Fruit fly (Drosophila melanogaster) whole organism, embryonic: ENCODE measurements around the gene CG5592.

Source experiments
- B-H2 ChIP-seq: fragments of 200-800 bp; sonication (Bioruptor generic); optimal IDR thresholded peaks from 2 replicates; lab custom pipeline; 2018; ENCODE audit warnings: missing biosample characterization, mild to moderate bottlenecking, missing genetic modification characterization
- BtbVII ChIP-seq: fragments of 200-800 bp; sonication (Bioruptor generic); optimal IDR thresholded peaks from 3 replicates; lab custom pipeline; 2017; ENCODE audit warnings: missing biosample characterization, mild to moderate bottlenecking, missing genetic modification characterization
- CG10431 ChIP-seq: fragments of 200-800 bp; sonication (Bioruptor generic); optimal IDR thresholded peaks from 3 replicates; lab custom pipeline; 2018; ENCODE audit warnings: missing biosample characterization, mild to moderate bottlenecking, missing genetic modification characterization
- CG11085 ChIP-seq: fragments of 200-800 bp; sonication (Bioruptor generic); IDR thresholded peaks from 2 replicates; pipeline ENCODE4 v1.3.6; 2022; ENCODE audit warnings: missing biosample characterization, missing genetic modification characterization
- CG11398 ChIP-seq: fragments of 200-800 bp; sonication (Bioruptor generic); optimal IDR thresholded peaks from 2 replicates; lab custom pipeline; 2016; ENCODE audit warnings: missing biosample characterization, missing genetic modification characterization
- CG11504 ChIP-seq: fragments of 200-800 bp; sonication (Bioruptor generic); optimal IDR thresholded peaks from 3 replicates; lab custom pipeline; 2019; ENCODE audit warnings: missing biosample characterization, mild to moderate bottlenecking, missing genetic modification characterization, moderate library complexity
- CG13894 ChIP-seq: fragments of 200-800 bp; sonication (Bioruptor generic); optimal IDR thresholded peaks from 3 replicates; lab custom pipeline; 2018; ENCODE audit warnings: missing biosample characterization, mild to moderate bottlenecking, missing genetic modification characterization, moderate library complexity
- CG15514 ChIP-seq: fragments of 200-800 bp; sonication (Bioruptor generic); optimal IDR thresholded peaks from 3 replicates; lab custom pipeline; 2017; ENCODE audit warnings: missing biosample characterization, missing genetic modification characterization, mild to moderate bottlenecking, moderate library complexity, missing genetic modification reagents
- CG17328 ChIP-seq: fragments of 200-800 bp; sonication (Bioruptor generic); IDR thresholded peaks from 2 replicates; pipeline ENCODE4 v1.3.6; 2022; ENCODE audit warnings: missing biosample characterization, missing genetic modification characterization
- CG17359 ChIP-seq: fragments of 200-800 bp; sonication (Bioruptor generic); optimal IDR thresholded peaks from 3 replicates; lab custom pipeline; 2018; ENCODE audit warnings: missing biosample characterization, mild to moderate bottlenecking, missing genetic modification characterization, moderate library complexity
- CG17829 ChIP-seq: fragments of 200-800 bp; optimal IDR thresholded peaks from 2 replicates; lab custom pipeline; 2019; ENCODE audit warnings: missing biosample characterization, mild to moderate bottlenecking, missing genetic modification characterization, moderate library complexity
- CG18011 ChIP-seq: fragments of 200-800 bp; sonication (Bioruptor generic); optimal IDR thresholded peaks from 2 replicates; lab custom pipeline; 2017; ENCODE audit warnings: missing biosample characterization, missing genetic modification characterization, mild to moderate bottlenecking, moderate library complexity, missing genotype
- CG2199 ChIP-seq: fragments of 200-800 bp; sonication (Bioruptor generic); IDR thresholded peaks from 3 replicates; pipeline ENCODE4 v1.3.6; 2022; ENCODE audit warnings: missing biosample characterization, missing genetic modification characterization
- CG31388 ChIP-seq: fragments of 200-800 bp; sonication (Bioruptor generic); optimal IDR thresholded peaks from 2 replicates; lab custom pipeline; 2016; ENCODE audit warnings: missing biosample characterization, missing genetic modification characterization
- CG31441 ChIP-seq: fragments of 200-800 bp; sonication (Bioruptor generic); IDR thresholded peaks from 2 replicates; pipeline ENCODE4 v1.3.6; 2022; ENCODE audit warnings: missing biosample characterization, missing genetic modification characterization
- CG3163 ChIP-seq: fragments of 200-800 bp; sonication (Bioruptor generic); optimal IDR thresholded peaks from 3 replicates; lab custom pipeline; 2016; ENCODE audit warnings: missing biosample characterization, missing genetic modification characterization
- CG32767 ChIP-seq: fragments of 200-800 bp; sonication (Bioruptor generic); IDR thresholded peaks from 2 replicates; pipeline ENCODE4 v1.3.6; 2022; ENCODE audit warnings: missing biosample characterization, missing genetic modification characterization
- CG3726 ChIP-seq: fragments of 200-800 bp; sonication (Bioruptor generic); IDR thresholded peaks from 3 replicates; pipeline ENCODE4, ENCODE4 v1.3.6; 2022; ENCODE audit warnings: missing biosample characterization, missing genetic modification characterization
- CG7271 ChIP-seq: fragments of 200-800 bp; sonication (Bioruptor generic); optimal IDR thresholded peaks from 2 replicates; lab custom pipeline; 2018; ENCODE audit warnings: missing biosample characterization, mild to moderate bottlenecking, missing genetic modification characterization, moderate library complexity
- CG7987 ChIP-seq: fragments of 200-800 bp; sonication (Bioruptor generic); optimal IDR thresholded peaks from 2 replicates; lab custom pipeline; 2018; ENCODE audit warnings: missing biosample characterization, mild to moderate bottlenecking, missing genetic modification characterization, moderate library complexity
- CG8089 ChIP-seq: fragments of 200-800 bp; sonication (Bioruptor generic); optimal IDR thresholded peaks from 3 replicates; lab custom pipeline; 2016; ENCODE audit warnings: missing biosample characterization, missing genetic modification characterization
- CG8290 ChIP-seq, 3 experiments: fragments of 200-800 bp; sonication (Bioruptor generic); optimal IDR thresholded peaks; 2 replicates each; lab custom pipeline; 2016 to 2019; ENCODE audit warnings: missing biosample characterization in 3 of 3, missing genetic modification characterization in 3 of 3, mild to moderate bottlenecking in 2 of 3, moderate library complexity in 1 of 3
- CG8359 ChIP-seq: fragments of 200-800 bp; sonication (Bioruptor generic); optimal IDR thresholded peaks from 2 replicates; lab custom pipeline; 2017; ENCODE audit warnings: missing biosample characterization, mild to moderate bottlenecking, missing genetic modification characterization, borderline replicate concordance
- D ChIP-seq, 2 experiments: fragments of 200-800 bp in 1 of 2; fragments of >200 bp in 1 of 2; sonication (Bioruptor generic) in 1 of 2; optimal IDR thresholded peaks; 2 replicates in 1 of 2; 3 replicates in 1 of 2; lab custom pipeline; 2017; ENCODE audit warnings: mild to moderate bottlenecking in 1 of 2, missing biosample characterization in 1 of 2, missing genetic modification characterization in 1 of 2, missing genetic modification reagents in 1 of 2
- Deaf1 ChIP-seq: fragments of 200-800 bp; optimal IDR thresholded peaks from 3 replicates; lab custom pipeline; 2019; ENCODE audit warnings: missing biosample characterization, mild to moderate bottlenecking, missing genetic modification characterization, moderate library complexity
- Drgx ChIP-seq: fragments of 200-800 bp; sonication (Bioruptor generic); IDR thresholded peaks from 2 replicates; pipeline ENCODE4 v1.3.6; 2022; ENCODE audit warnings: missing biosample characterization, missing genetic modification characterization
- HLH3B ChIP-seq: fragments of 200-800 bp; sonication (Bioruptor generic); IDR thresholded peaks from 2 replicates; pipeline ENCODE4 v1.3.6; 2022; ENCODE audit warnings: missing biosample characterization, missing genetic modification characterization
- NC2β ChIP-seq: fragments of 200-800 bp; sonication (Bioruptor generic); optimal IDR thresholded peaks from 2 replicates; lab custom pipeline; 2016; ENCODE audit warnings: missing biosample characterization, missing genetic modification characterization
- NFAT ChIP-seq: fragments of 200-800 bp; sonication (Bioruptor generic); IDR thresholded peaks from 2 replicates; pipeline ENCODE4 v1.3.6; 2022; ENCODE audit warnings: missing biosample characterization, missing genetic modification characterization
- NK7.1 ChIP-seq: fragments of 200-800 bp; sonication (Bioruptor generic); optimal IDR thresholded peaks from 3 replicates; lab custom pipeline; 2016; ENCODE audit warnings: missing biosample characterization, missing genetic modification characterization
- Nf-YA ChIP-seq: fragments of 200-800 bp; sonication (Bioruptor generic); IDR thresholded peaks from 2 replicates; pipeline ENCODE4 v1.3.6; 2022; ENCODE audit warnings: missing biosample characterization, missing genetic modification characterization
- Pdp1 ChIP-seq, 2 experiments: fragments of 200-800 bp; sonication (Bioruptor generic); optimal IDR thresholded peaks; 3 replicates each; lab custom pipeline; 2016; ENCODE audit warnings: missing biosample characterization in 2 of 2, missing genetic modification characterization in 2 of 2, mild to moderate bottlenecking in 1 of 2, moderate library complexity in 1 of 2
- Rfx ChIP-seq: fragments of 200-800 bp; sonication (Bioruptor generic); IDR thresholded peaks from 2 replicates; pipeline ENCODE4 v1.3.6; 2022; ENCODE audit warnings: missing biosample characterization, missing genetic modification characterization
- Scr ChIP-seq: fragments of 200-800 bp; sonication (Bioruptor generic); IDR thresholded peaks from 2 replicates; pipeline ENCODE4 v1.3.6; 2022; ENCODE audit warnings: missing biosample characterization, missing genetic modification characterization; ENCODE audit not compliant: partially characterized antibody
- Six4 ChIP-seq: fragments of 200-800 bp; sonication (Bioruptor generic); optimal IDR thresholded peaks from 2 replicates; lab custom pipeline; 2016; ENCODE audit warnings: missing biosample characterization, missing genetic modification characterization
- Sox102F ChIP-seq: fragments of 200-800 bp; sonication (Bioruptor generic); optimal IDR thresholded peaks from 2 replicates; lab custom pipeline; 2018; ENCODE audit warnings: missing biosample characterization, mild to moderate bottlenecking, missing genetic modification characterization, moderate library complexity
- Sry-δ ChIP-seq: fragments of 200-800 bp; sonication (Bioruptor generic); optimal IDR thresholded peaks from 2 replicates; lab custom pipeline; 2016; ENCODE audit warnings: missing biosample characterization, missing genetic modification characterization
- az2 ChIP-seq: fragments of 200-800 bp; sonication (Bioruptor generic); optimal IDR thresholded peaks from 3 replicates; lab custom pipeline; 2016; ENCODE audit warnings: missing biosample characterization, missing genetic modification characterization
- cad ChIP-seq: fragments of >200 bp; optimal IDR thresholded peaks from 2 replicates; lab custom pipeline; 2017; ENCODE audit warnings: missing biosample characterization, missing genetic modification characterization
- cwo ChIP-seq: fragments of 200-800 bp; sonication (Bioruptor generic); optimal IDR thresholded peaks from 3 replicates; lab custom pipeline; 2017; ENCODE audit warnings: missing biosample characterization, missing genetic modification characterization, mild to moderate bottlenecking, moderate library complexity, missing genetic modification reagents
- fd102C ChIP-seq: fragments of 200-800 bp; sonication (Bioruptor generic); optimal IDR thresholded peaks from 2 replicates; lab custom pipeline; 2018; ENCODE audit warnings: missing biosample characterization, mild to moderate bottlenecking, missing genetic modification characterization, moderate library complexity
- hbn ChIP-seq: fragments of 200-800 bp; sonication (Bioruptor generic); IDR thresholded peaks from 2 replicates; pipeline ENCODE4 v1.3.6; 2022; ENCODE audit warnings: missing biosample characterization, missing genetic modification characterization; ENCODE audit not compliant: partially characterized antibody
- hth ChIP-seq: fragments of >200 bp; optimal IDR thresholded peaks from 2 replicates; lab custom pipeline; 2017; ENCODE audit warnings: inconsistent platforms
- ken ChIP-seq: fragments of 200-800 bp; sonication (Bioruptor generic); IDR thresholded peaks from 3 replicates; pipeline ENCODE4 v1.3.6; 2022; ENCODE audit warnings: missing biosample characterization, missing genetic modification characterization
- kni ChIP-seq: fragments of 200-800 bp; sonication (Bioruptor generic); optimal IDR thresholded peaks from 3 replicates; lab custom pipeline; 2017; ENCODE audit warnings: mild to moderate bottlenecking, missing biosample characterization, missing genetic modification reagents, missing genetic modification characterization
- luna ChIP-seq: fragments of 200-800 bp; sonication (Bioruptor generic); optimal IDR thresholded peaks from 2 replicates; lab custom pipeline; 2016; ENCODE audit warnings: missing biosample characterization, missing genetic modification characterization
- mirr ChIP-seq: fragments of 200-800 bp; sonication (Bioruptor generic); optimal IDR thresholded peaks from 3 replicates; lab custom pipeline; 2018; ENCODE audit warnings: missing biosample characterization, mild to moderate bottlenecking, missing genetic modification characterization
- stc ChIP-seq: fragments of 200-800 bp; sonication (Bioruptor generic); IDR thresholded peaks from 2 replicates; pipeline ENCODE4 v1.3.6; 2022; ENCODE audit warnings: missing biosample characterization, missing genetic modification characterization
- tap ChIP-seq: fragments of 200-800 bp; optimal IDR thresholded peaks from 3 replicates; lab custom pipeline; 2019; ENCODE audit warnings: missing biosample characterization, mild to moderate bottlenecking, missing genetic modification characterization, moderate library complexity
- wek ChIP-seq: fragments of 200-800 bp; sonication (Bioruptor generic); optimal IDR thresholded peaks from 3 replicates; lab custom pipeline; 2018; ENCODE audit warnings: missing biosample characterization, mild to moderate bottlenecking, missing genetic modification characterization, moderate library complexity
- z ChIP-seq: fragments of 200-800 bp; sonication (Bioruptor generic); IDR thresholded peaks from 3 replicates; pipeline ENCODE4 v1.3.6; 2022; ENCODE audit warnings: missing biosample characterization, missing genetic modification characterization

Gene CG5592

DNA sequence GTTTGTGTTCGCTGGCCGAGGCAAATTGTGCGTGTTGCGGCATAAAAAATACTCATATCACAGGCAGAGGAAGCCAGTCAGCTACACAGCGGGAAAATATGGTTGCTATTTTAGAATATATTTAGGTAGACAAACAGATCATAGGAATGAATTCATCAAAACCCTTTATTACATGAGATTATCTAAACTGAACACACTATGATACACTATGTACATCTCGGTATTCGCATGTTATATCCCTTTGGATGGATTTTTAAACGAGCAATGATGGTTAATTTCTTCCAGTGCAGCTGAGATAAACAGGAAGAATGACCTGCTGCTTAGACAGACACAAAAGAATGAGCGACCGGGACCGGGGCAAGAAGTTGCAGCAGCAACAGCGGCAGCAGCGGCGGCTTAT, 40.5 kb upstream of the CG5592 start (continued):
- no peak for TF ChIP-seq hbn (GFP tag; lab: Robert Waterston, UW)
- no peak for TF ChIP-seq Sox102F
- no peak for TF ChIP-seq cwo (GFP tag; lab: Kevin White, UChicago)
- peak; percentile 50; the same call in 1 of the 2 replicates for TF ChIP-seq CG31441 (GFP tag; lab: Robert Waterston, UW)
- peak; percentile 14 for TF ChIP-seq NK7.1
- TF ChIP-seq hth (lab: Kevin White, UChicago) = no peak
- TF ChIP-seq D (optimal IDR thresholded peaks at IDR 0.05; lab: Kevin White, UChicago) = no peak
- TF ChIP-seq D (GFP tag; optimal IDR thresholded peaks at IDR 0.05; lab: Kevin White, UChicago) = peak; percentile 39
- no peak for TF ChIP-seq CG17359 (tag; lab: Kevin White, UChicago)
- no peak for TF ChIP-seq BtbVII
- TF ChIP-seq CG11504 (tag; lab: Kevin White, UChicago) = peak; percentile 21
- no peak for TF ChIP-seq B-H2 (GFP tag; lab: Kevin White, UChicago)
- TF ChIP-seq HLH3B (GFP tag; lab: Robert Waterston, UW) = no peak
- TF ChIP-seq CG11085 (GFP tag; lab: Robert Waterston, UW) = no peak
- peak; percentile 64 for TF ChIP-seq CG7271 (tag; lab: Kevin White, UChicago)
- TF ChIP-seq Six4 (GFP tag; lab: Kevin White, UChicago) = no peak
- TF ChIP-seq CG15514 (GFP tag; lab: Kevin White, UChicago) = no peak
- TF ChIP-seq stc (GFP tag; lab: Robert Waterston, UW) = no peak
- peak; percentile 35 for TF ChIP-seq az2
- TF ChIP-seq CG17829 (tag; lab: Kevin White, UChicago) = peak; percentile 80
- peak; percentile 27 for TF ChIP-seq CG8089 (GFP tag; lab: Kevin White, UChicago)
- TF ChIP-seq Scr (GFP tag; lab: Robert Waterston, UW) = no peak
- TF ChIP-seq CG17328 (GFP tag; lab: Robert Waterston, UW) = peak; percentile 35; the same call in 1 of the 2 replicates
- no peak for TF ChIP-seq CG2199 (GFP tag; lab: Robert Waterston, UW)
- TF ChIP-seq Deaf1 (tag; lab: Kevin White, UChicago) = no peak
- no peak for TF ChIP-seq CG31388 (GFP tag; lab: Kevin White, UChicago)
- no peak for TF ChIP-seq luna
- no peak for TF ChIP-seq CG18011 (GFP tag; lab: Kevin White, UChicago)
- TF ChIP-seq CG11398 = peak; percentile 14
- no peak for TF ChIP-seq CG8290 (GFP tag; optimal IDR thresholded peaks at IDR 0.05; lab: Kevin White, UChicago)
- no peak for TF ChIP-seq CG8290 (tag; optimal IDR thresholded peaks at IDR 0.05; lab: Kevin White, UChicago)
- no peak for TF ChIP-seq kni
- no peak for TF ChIP-seq tap (tag; lab: Kevin White, UChicago)
- TF ChIP-seq NFAT (GFP tag; lab: Robert Waterston, UW) = no peak
- no peak for TF ChIP-seq CG32767
- TF ChIP-seq NC2β (GFP tag; lab: Kevin White, UChicago) = peak; percentile 54
- TF ChIP-seq CG3163 (GFP tag; lab: Kevin White, UChicago) = no peak
- no peak for TF ChIP-seq wek (GFP tag; lab: Kevin White, UChicago)
- peak; percentile 34 for TF ChIP-seq CG8359
- no peak for TF ChIP-seq CG10431
- no peak for TF ChIP-seq z (GFP tag; lab: Robert Waterston, UW)
- TF ChIP-seq ken (GFP tag; lab: Robert Waterston, UW) = no peak
- TF ChIP-seq Pdp1 (GFP tag; optimal IDR thresholded peaks at IDR 0.05; lab: Kevin White, UChicago) = no peak
- no peak for TF ChIP-seq cad (GFP tag; lab: Kevin White, UChicago)
- no peak for TF ChIP-seq CG3726
- TF ChIP-seq CG7987 (GFP tag; lab: Kevin White, UChicago) = no peak
- no peak for TF ChIP-seq Nf-YA (GFP tag; lab: Robert Waterston, UW)
- no peak for TF ChIP-seq Sry-δ (GFP tag; lab: Kevin White, UChicago)
- TF ChIP-seq Drgx = no peak
- TF ChIP-seq fd102C = peak; percentile 94
- no peak for TF ChIP-seq mirr
- no peak for TF ChIP-seq Rfx (GFP tag; lab: Robert Waterston, UW)
- TF ChIP-seq CG13894 (tag; lab: Kevin White, UChicago) = no peak
